Fruit fly (Drosophila melanogaster): ENCODE measurements around the gene PK2-R1.

Gene PK2-R1

dm6 chr3R:13364175-13365174 lies 26.3 kb downstream of the PK2-R1 start, which contains the start of gene Dic1 (continued):
- peak; percentile 18 for TF ChIP-seq fd64A (GFP tag; optimal IDR thresholded peaks at IDR 0.05)
- no peak for TF ChIP-seq BEAF-32 (GFP tag; optimal IDR thresholded peaks at IDR 0.05)
- peak; percentile 92 for TF ChIP-seq mam (GFP tag; optimal IDR thresholded peaks at IDR 0.05)
- TF ChIP-seq zfh2 (GFP tag; optimal IDR thresholded peaks at IDR 0.05), result peak; percentile 95
- TF ChIP-seq HmgD (GFP tag; optimal IDR thresholded peaks at IDR 0.05), result peak; percentile 42
- TF ChIP-seq E2f1 (GFP tag; IDR thresholded peaks at IDR 0.05), result peak; percentile 88
- peak; percentile 79 for TF ChIP-seq ara (GFP tag; IDR thresholded peaks at IDR 0.05)
- peak; percentile 93 for TF ChIP-seq Six4 (GFP tag; optimal IDR thresholded peaks at IDR 0.05)
- peak; percentile 94 for TF ChIP-seq Hand (GFP tag; optimal IDR thresholded peaks at IDR 0.05)
- TF ChIP-seq prd (optimal IDR thresholded peaks at IDR 0.05), result no peak
- TF ChIP-seq prd (GFP tag; IDR thresholded peaks at IDR 0.05), result peak; percentile 92
- peak; percentile 87 for TF ChIP-seq CHES-1-like (GFP tag; optimal IDR thresholded peaks at IDR 0.05)
- TF ChIP-seq lilli (GFP tag; optimal IDR thresholded peaks at IDR 0.05), result peak; percentile 97
- peak; percentile 83 for TF ChIP-seq toy (GFP tag; IDR thresholded peaks at IDR 0.05)
- TF ChIP-seq Drgx (GFP tag; IDR thresholded peaks at IDR 0.05), result peak; percentile 91
- no peak for TF ChIP-seq gfzf (GFP tag; optimal IDR thresholded peaks at IDR 0.05)
- peak; percentile 91 for TF ChIP-seq CG7786 (GFP tag; optimal IDR thresholded peaks at IDR 0.05)
- TF ChIP-seq ind (GFP tag; optimal IDR thresholded peaks at IDR 0.05), result peak; percentile 95
- peak; percentile 85 for TF ChIP-seq CG31388 (GFP tag; optimal IDR thresholded peaks at IDR 0.05)
- TF ChIP-seq NK7.1 (GFP tag; optimal IDR thresholded peaks at IDR 0.05), result peak; percentile 79
- peak; percentile 87 for TF ChIP-seq CG14014 (GFP tag; IDR thresholded peaks at IDR 0.05)
- TF ChIP-seq CG8944 (GFP tag; optimal IDR thresholded peaks at IDR 0.05), result peak; percentile 85
- peak; percentile 63 for TF ChIP-seq CTCF (GFP tag; optimal IDR thresholded peaks at IDR 0.05)
- TF ChIP-seq CG7271 (tag; optimal IDR thresholded peaks at IDR 0.05), result peak; percentile 84
- TF ChIP-seq ewg (GFP tag; optimal IDR thresholded peaks at IDR 0.05), result peak; percentile 93
- peak; percentile 86 for TF ChIP-seq so (GFP tag; IDR thresholded peaks at IDR 0.05)
- TF ChIP-seq CG12942 (GFP tag; optimal IDR thresholded peaks at IDR 0.05), result peak; percentile 93
- TF ChIP-seq Gsc (GFP tag; IDR thresholded peaks at IDR 0.05), result peak; percentile 74; the same call in 1 of the 2 replicates
- TF ChIP-seq Sry-β (GFP tag; optimal IDR thresholded peaks at IDR 0.05), result peak; percentile 63
- peak; percentile 78; the same call in 2 of the 3 replicates for TF ChIP-seq ase (GFP tag; IDR thresholded peaks at IDR 0.05)
- TF ChIP-seq cas (GFP tag; IDR thresholded peaks at IDR 0.05), result peak; percentile 70
- peak; percentile 95 for TF ChIP-seq gcm (GFP tag; optimal IDR thresholded peaks at IDR 0.05)
- peak; percentile 95 for TF ChIP-seq CG12155 (GFP tag; optimal IDR thresholded peaks at IDR 0.05)
- peak; percentile 64 for TF ChIP-seq CG3163 (GFP tag; optimal IDR thresholded peaks at IDR 0.05)
- TF ChIP-seq slp2 (GFP tag; optimal IDR thresholded peaks at IDR 0.05), result peak; percentile 88
- no peak for TF ChIP-seq ash1 (GFP tag; optimal IDR thresholded peaks at IDR 0.05)
- TF ChIP-seq Meics (GFP tag; optimal IDR thresholded peaks at IDR 0.05), result peak; percentile 98
- TF ChIP-seq CG4404 (GFP tag; IDR thresholded peaks at IDR 0.05), result peak; percentile 82
- TF ChIP-seq schlank (tag; optimal IDR thresholded peaks at IDR 0.05), result peak; percentile 91
- peak; percentile 97 for TF ChIP-seq nerfin-1 (tag; optimal IDR thresholded peaks at IDR 0.05)
- TF ChIP-seq cg (GFP tag; optimal IDR thresholded peaks at IDR 0.05), result peak; percentile 74
- TF ChIP-seq CG2120 (GFP tag; optimal IDR thresholded peaks at IDR 0.05), result peak; percentile 97
- peak; percentile 95 for TF ChIP-seq D19B (GFP tag; optimal IDR thresholded peaks at IDR 0.05)
- peak; percentile 91 for TF ChIP-seq tap (tag; optimal IDR thresholded peaks at IDR 0.05)
- TF ChIP-seq CG2678 (tag; optimal IDR thresholded peaks at IDR 0.05), result peak; percentile 99
- TF ChIP-seq chm (GFP tag; IDR thresholded peaks at IDR 0.05), result peak; percentile 74; the same call in 1 of the 2 replicates
- TF ChIP-seq gsb (GFP tag; IDR thresholded peaks at IDR 0.05), result peak; percentile 75
- TF ChIP-seq zen2 (GFP tag; IDR thresholded peaks at IDR 0.05; ENCODE audit: partially characterized antibody), result no peak
- TF ChIP-seq CG12769 (tag; optimal IDR thresholded peaks at IDR 0.05), result peak; percentile 100
- TF ChIP-seq org-1 (GFP tag; optimal IDR thresholded peaks at IDR 0.05), result peak; percentile 96

Data from whole organism, embryonic.